Fruit fly (Drosophila melanogaster): ENCODE results near the gene Ir62a.

Gene Ir62a

DNA sequence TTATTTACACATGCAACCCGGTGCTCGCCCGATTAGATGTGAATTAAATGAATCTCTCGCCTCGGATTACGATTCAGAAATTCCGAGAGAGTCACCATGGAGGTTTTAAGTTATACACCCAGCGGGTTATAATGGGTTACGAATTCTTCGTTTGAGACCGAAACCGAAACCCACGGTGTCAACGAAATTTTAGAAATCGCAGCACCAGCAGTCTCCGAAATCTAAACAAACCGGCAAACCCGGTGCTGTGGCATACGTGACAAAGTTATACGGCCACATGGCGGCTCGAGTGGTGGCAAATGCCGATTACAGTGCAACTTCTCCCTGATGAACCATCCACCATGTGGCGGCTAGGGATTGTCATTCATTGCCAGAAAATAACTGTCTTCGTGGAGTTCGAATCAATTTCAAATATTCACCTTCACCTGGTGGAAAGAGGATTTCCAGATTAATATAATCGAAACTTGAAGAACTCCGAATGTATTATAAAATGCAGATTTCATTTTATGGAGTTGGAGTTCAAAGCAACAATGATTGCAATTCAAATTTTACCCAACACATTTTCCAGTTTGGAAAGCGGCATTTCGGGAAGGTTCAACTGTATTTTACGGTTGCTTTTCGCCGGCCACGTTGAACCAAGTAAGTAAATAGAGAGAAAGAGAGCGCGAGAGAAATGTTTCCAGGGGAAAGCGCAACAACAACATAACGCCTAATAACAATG lies 15.1 kb downstream of the Ir62a start (continued):
- TF ChIP-seq CG42726 (GFP tag; IDR thresholded peaks at IDR 0.05; ENCODE audit: partially characterized antibody) (no peak), sisA (GFP tag; IDR thresholded peaks at IDR 0.05) (peak; percentile 78), CG1792 (GFP tag; optimal IDR thresholded peaks at IDR 0.05) (peak; percentile 46), toy (GFP tag; IDR thresholded peaks at IDR 0.05) (no peak), run (tag; optimal IDR thresholded peaks at IDR 0.05) (peak; percentile 32), CG12155 (GFP tag; optimal IDR thresholded peaks at IDR 0.05) (peak; percentile 64), HmgD (GFP tag; optimal IDR thresholded peaks at IDR 0.05) (peak; percentile 21), vfl (GFP tag; optimal IDR thresholded peaks at IDR 0.05) (no peak), crp (GFP tag; optimal IDR thresholded peaks at IDR 0.05) (no peak), mld (GFP tag; IDR thresholded peaks at IDR 0.05; ENCODE audit: partially characterized antibody) (no peak), ftz-f1 (GFP tag; optimal IDR thresholded peaks at IDR 0.05) (no peak), oc (tag; optimal IDR thresholded peaks at IDR 0.05) (peak; percentile 77), Xrp1 (GFP tag; IDR thresholded peaks at IDR 0.05) (peak; percentile 70), gt (GFP tag; IDR thresholded peaks at IDR 0.05) (no peak), ssp (GFP tag; IDR thresholded peaks at IDR 0.05) (peak; percentile 41; the same call in 1 of the 2 replicates), zfh1 (GFP tag; IDR thresholded peaks at IDR 0.05) (peak; percentile 68), Vsx1 (GFP tag; optimal IDR thresholded peaks at IDR 0.05) (peak; percentile 1), emc (GFP tag; optimal IDR thresholded peaks at IDR 0.05) (no peak), gsb-n (tag; optimal IDR thresholded peaks at IDR 0.05) (peak; percentile 82), esg (GFP tag; conservative IDR thresholded peaks at IDR 0.05) (peak; percentile 36), NC2β (GFP tag; optimal IDR thresholded peaks at IDR 0.05) (peak; percentile 69), CG7372 (GFP tag; IDR thresholded peaks at IDR 0.05) (0 out of 2 replicates have a peak, but pooled peaks have one; percentile 16), CG1602 (GFP tag; optimal IDR thresholded peaks at IDR 0.05) (peak; percentile 53), CG2199 (GFP tag; IDR thresholded peaks at IDR 0.05) (peak; percentile 76; the same call in 2 of the 3 replicates), CG18011 (GFP tag; optimal IDR thresholded peaks at IDR 0.05) (no peak), seq (GFP tag; IDR thresholded peaks at IDR 0.05) (0 out of 2 replicates have a peak, but pooled peaks have one; percentile 45), Blimp-1 (GFP tag; optimal IDR thresholded peaks at IDR 0.05) (peak; percentile 78), Meics (GFP tag; optimal IDR thresholded peaks at IDR 0.05) (peak; percentile 18), CG2875 (GFP tag; optimal IDR thresholded peaks at IDR 0.05) (peak; percentile 68), ci (GFP tag; IDR thresholded peaks at IDR 0.05) (peak; percentile 78; the same call in 2 of the 3 replicates), cato (GFP tag; optimal IDR thresholded peaks at IDR 0.05; ENCODE audit: borderline replicate concordance) (peak; percentile 12), Ptx1 (GFP tag; IDR thresholded peaks at IDR 0.05) (peak; percentile 70), Aef1 (GFP tag; IDR thresholded peaks at IDR 0.05) (peak; percentile 37; the same call in 1 of the 3 replicates), Lim3 (GFP tag; IDR thresholded peaks at IDR 0.05) (no peak), trem (tag; optimal IDR thresholded peaks at IDR 0.05) (peak; percentile 56), nerfin-1 (tag; optimal IDR thresholded peaks at IDR 0.05) (peak; percentile 70), sr (GFP tag; IDR thresholded peaks at IDR 0.05) (no peak), Dip3 (GFP tag; optimal IDR thresholded peaks at IDR 0.05) (peak; percentile 71), pfk (GFP tag; optimal IDR thresholded peaks at IDR 0.05) (no peak), CG7357 (GFP tag; IDR thresholded peaks at IDR 0.05) (peak; percentile 41; the same call in 1 of the 3 replicates), pita (GFP tag; optimal IDR thresholded peaks at IDR 0.05) (no peak), CG8290 (GFP tag; optimal IDR thresholded peaks at IDR 0.05) (peak; percentile 33), CG8290 (tag; optimal IDR thresholded peaks at IDR 0.05) (peak; percentile 36 to 40), CG5245 (GFP tag; optimal IDR thresholded peaks at IDR 0.05) (peak; percentile 40), Dfd (GFP tag; optimal IDR thresholded peaks at IDR 0.05) (no peak), MBD-R2 (GFP tag; IDR thresholded peaks at IDR 0.05) (no peak), D (optimal IDR thresholded peaks at IDR 0.05) (no peak), D (GFP tag; optimal IDR thresholded peaks at IDR 0.05) (peak; percentile 80), dysf (GFP tag; IDR thresholded peaks at IDR 0.05) (peak; percentile 71), H15 (GFP tag; IDR thresholded peaks at IDR 0.05) (no peak), CG14014 (GFP tag; IDR thresholded peaks at IDR 0.05) (peak; percentile 49; the same call in 1 of the 2 replicates)
